Fruit fly (Drosophila melanogaster): ENCODE results near the gene CG7394.

Gene CG7394

dm6 chr3L:11536767-11537419 is 24.9 kb upstream of the CG7394 start (continued):
- TF ChIP-seq fd85E (GFP tag; optimal IDR thresholded peaks at IDR 0.05): no peak
- no peak for TF ChIP-seq net (GFP tag; optimal IDR thresholded peaks at IDR 0.05)
- no peak for TF ChIP-seq cyc (GFP tag; optimal IDR thresholded peaks at IDR 0.05)
- TF ChIP-seq Hr39 (GFP tag; optimal IDR thresholded peaks at IDR 0.05): no peak
- peak; percentile 48 for TF ChIP-seq OdsH (GFP tag; optimal IDR thresholded peaks at IDR 0.05)
- no peak for TF ChIP-seq CG3032 (tag; optimal IDR thresholded peaks at IDR 0.05)
- no peak for TF ChIP-seq CG6163 (GFP tag; IDR thresholded peaks at IDR 0.05)
- TF ChIP-seq Eip93F (GFP tag; optimal IDR thresholded peaks at IDR 0.05): no peak
- TF ChIP-seq ss (GFP tag; optimal IDR thresholded peaks at IDR 0.05): no peak
- no peak for TF ChIP-seq fd59A (GFP tag; optimal IDR thresholded peaks at IDR 0.05)
- TF ChIP-seq CG16779 (tag; optimal IDR thresholded peaks at IDR 0.05): no peak
- no peak for TF ChIP-seq CG6854 (GFP tag; optimal IDR thresholded peaks at IDR 0.05)
- peak; percentile 73 for TF ChIP-seq CG15336 (GFP tag; IDR thresholded peaks at IDR 0.05)

- no peak for TF ChIP-seq dsx (GFP tag; optimal IDR thresholded peaks at IDR 0.05; ENCODE audit: poor library complexity, severe bottlenecking)
- TF ChIP-seq CG16779 (tag; optimal IDR thresholded peaks at IDR 0.05): no peak
These were observed 22.1 kb upstream of the CG7394 start for dm6 chr3L:11539511-11540329.

- TF ChIP-seq fkh (GFP tag; optimal IDR thresholded peaks at IDR 0.05): peak; percentile 89
- no peak for TF ChIP-seq Blimp-1 (GFP tag; optimal IDR thresholded peaks at IDR 0.05)
- TF ChIP-seq Eip93F (GFP tag; optimal IDR thresholded peaks at IDR 0.05): no peak
- no peak for TF ChIP-seq CG4318 (GFP tag; optimal IDR thresholded peaks at IDR 0.05)
These were observed 21.5 kb upstream of the CG7394 start for dm6 chr3L:11540330-11540702.

- no peak for TF ChIP-seq Lpt (GFP tag; optimal IDR thresholded peaks at IDR 0.05)
- TF ChIP-seq lz (GFP tag; optimal IDR thresholded peaks at IDR 0.05): no peak
- no peak for TF ChIP-seq CG8632 (GFP tag; optimal IDR thresholded peaks at IDR 0.05)
- peak; percentile 13 for TF ChIP-seq CG3919 (GFP tag; optimal IDR thresholded peaks at IDR 0.05)
These were observed 19.4 kb upstream of the CG7394 start for dm6 chr3L:11542437-11542836.

dm6 chr3L:11542948-11543347 is 18.8 kb upstream of the CG7394 start:
- TF ChIP-seq CG32006 (GFP tag; optimal IDR thresholded peaks at IDR 0.05) (peak; percentile 14), CG6854 (GFP tag; optimal IDR thresholded peaks at IDR 0.05) (no peak), CG11762 (GFP tag; optimal IDR thresholded peaks at IDR 0.05; ENCODE audit: insufficient read depth) (no peak), svp (GFP tag) (no peak), fd85E (GFP tag; optimal IDR thresholded peaks at IDR 0.05) (no peak), Sox15 (GFP tag; optimal IDR thresholded peaks at IDR 0.05) (no peak), dsx (GFP tag; optimal IDR thresholded peaks at IDR 0.05; ENCODE audit: poor library complexity, severe bottlenecking) (no peak), Sox14 (GFP tag; optimal IDR thresholded peaks at IDR 0.05) (no peak), Hr4 (GFP tag; optimal IDR thresholded peaks at IDR 0.05) (peak; percentile 14), Eip78C (GFP tag) (peak; percentile 10)

dm6 chr3L:11543681-11544299 is 18.0 kb upstream of the CG7394 start:
- TF ChIP-seq vri (GFP tag; optimal IDR thresholded peaks at IDR 0.05) (peak; percentile 43), CG10669 (GFP tag; optimal IDR thresholded peaks at IDR 0.05) (no peak), svp (GFP tag) (peak; percentile 58), Lpt (GFP tag; optimal IDR thresholded peaks at IDR 0.05) (no peak), ss (GFP tag; optimal IDR thresholded peaks at IDR 0.05) (no peak), Smox (GFP tag; optimal IDR thresholded peaks at IDR 0.05) (no peak), Sox102F (GFP tag; optimal IDR thresholded peaks at IDR 0.05) (peak; percentile 19), Blimp-1 (GFP tag; optimal IDR thresholded peaks at IDR 0.05) (peak; percentile 68), CG15336 (GFP tag; IDR thresholded peaks at IDR 0.05) (no peak), CG6808 (GFP tag; optimal IDR thresholded peaks at IDR 0.05) (peak; percentile 12), CG1621 (tag; optimal IDR thresholded peaks at IDR 0.05) (no peak), Hr38 (GFP tag; optimal IDR thresholded peaks at IDR 0.05) (no peak), CG7368 (GFP tag; optimal IDR thresholded peaks at IDR 0.05) (no peak), CG34406 (GFP tag; optimal IDR thresholded peaks at IDR 0.05) (no peak), CG6163 (GFP tag; IDR thresholded peaks at IDR 0.05) (peak; percentile 10; the same call in 1 of the 3 replicates), CG6792 (GFP tag; optimal IDR thresholded peaks at IDR 0.05) (no peak), CG11902 (GFP tag; optimal IDR thresholded peaks at IDR 0.05) (no peak), Hr39 (GFP tag; optimal IDR thresholded peaks at IDR 0.05) (no peak)

All from whole organism, prepupa.